Fruit fly (Drosophila melanogaster): Measurements from ENCODE around the gene EAChm.

- TF ChIP-seq usp (GFP tag; optimal IDR thresholded peaks at IDR 0.05) (no peak), psq (GFP tag; optimal IDR thresholded peaks at IDR 0.05) (no peak), GATAd (GFP tag; optimal IDR thresholded peaks at IDR 0.05) (no peak), ey (GFP tag; optimal IDR thresholded peaks at IDR 0.05) (no peak), Rel (GFP tag; optimal IDR thresholded peaks at IDR 0.05) (no peak), Rel (tag; optimal IDR thresholded peaks at IDR 0.05) (no peak), Mio (GFP tag; optimal IDR thresholded peaks at IDR 0.05) (no peak), sage (GFP tag; optimal IDR thresholded peaks at IDR 0.05) (no peak), Dfd (GFP tag; optimal IDR thresholded peaks at IDR 0.05) (no peak), CG32264 (GFP tag; optimal IDR thresholded peaks at IDR 0.05) (no peak), sv (GFP tag; optimal IDR thresholded peaks at IDR 0.05) (no peak)
Measured at dm6 chr3L:15045114-15045513, 9.5 kb upstream of the EAChm start.

All from whole organism, wandering third instar larva.